Fruit fly (Drosophila melanogaster): ENCODE measurements around the gene Dus4.
A peak's percentile ranks its signal among the peaks of the same experiment; 100 is the strongest.

The Dus4 gene

DNA sequence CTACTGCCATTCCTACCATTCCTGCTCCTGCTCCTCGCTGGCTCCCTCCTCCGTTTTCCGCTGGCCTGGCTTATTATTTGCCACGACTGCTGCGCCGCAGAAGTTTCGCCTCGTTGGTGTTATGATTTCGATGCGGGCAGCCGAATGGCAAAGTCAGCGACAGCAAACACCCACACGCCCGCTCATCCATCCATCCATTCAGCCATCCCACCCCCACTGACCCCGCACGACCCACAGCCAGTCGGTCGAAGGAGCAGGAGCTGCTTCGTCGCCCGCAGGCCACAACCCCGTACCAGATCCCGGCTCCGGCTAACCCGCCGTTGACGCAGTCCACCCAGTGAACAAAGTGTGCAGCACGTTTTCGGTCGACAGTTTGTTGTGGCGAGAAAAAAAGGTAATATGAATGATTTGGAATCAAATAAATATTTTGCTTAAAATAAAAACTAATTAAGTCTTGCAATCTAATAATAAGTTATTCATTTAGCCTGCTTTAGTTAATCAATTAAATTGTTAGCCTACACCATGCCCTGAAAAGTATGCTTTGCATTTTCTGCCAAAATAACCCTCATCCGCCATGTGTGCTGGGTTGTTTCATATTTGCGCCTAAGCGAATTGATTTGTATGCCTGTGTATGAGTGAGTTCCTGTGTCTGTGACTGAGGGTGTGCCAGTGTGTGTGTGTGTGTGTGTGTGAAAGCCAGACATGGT lies 36.5 kb upstream of the Dus4 start (continued):
- TF ChIP-seq vfl (GFP tag; optimal IDR thresholded peaks at IDR 0.05) (no peak), ab (GFP tag; optimal IDR thresholded peaks at IDR 0.05) (no peak), Ravus (GFP tag; IDR thresholded peaks at IDR 0.05) (no peak), repo (GFP tag; optimal IDR thresholded peaks at IDR 0.05) (no peak), Jarid2 (GFP tag; optimal IDR thresholded peaks at IDR 0.05) (peak; percentile 28), HLH3B (GFP tag; IDR thresholded peaks at IDR 0.05) (peak; percentile 48; the same call in 1 of the 2 replicates), CG4404 (GFP tag; IDR thresholded peaks at IDR 0.05) (peak; percentile 32; the same call in 1 of the 2 replicates), B-H2 (GFP tag; optimal IDR thresholded peaks at IDR 0.05) (peak; percentile 70), eve (GFP tag; optimal IDR thresholded peaks at IDR 0.05) (no peak), Gug (GFP tag; IDR thresholded peaks at IDR 0.05) (peak; percentile 9; the same call in 1 of the 4 replicates), onecut (GFP tag; IDR thresholded peaks at IDR 0.05) (peak; percentile 33; the same call in 1 of the 2 replicates), ac (GFP tag; optimal IDR thresholded peaks at IDR 0.05) (no peak), CG13775 (GFP tag; optimal IDR thresholded peaks at IDR 0.05) (peak; percentile 30), tap (tag; optimal IDR thresholded peaks at IDR 0.05) (peak; percentile 41), CG6765 (GFP tag; optimal IDR thresholded peaks at IDR 0.05) (peak; percentile 52), CG15601 (tag; optimal IDR thresholded peaks at IDR 0.05) (peak; percentile 15), CG18262 (tag; optimal IDR thresholded peaks at IDR 0.05) (peak; percentile 51), CG17829 (tag; optimal IDR thresholded peaks at IDR 0.05) (peak; percentile 21), CG6254 (GFP tag; optimal IDR thresholded peaks at IDR 0.05) (no peak), CG10274 (GFP tag; optimal IDR thresholded peaks at IDR 0.05) (no peak), CG7745 (tag; optimal IDR thresholded peaks at IDR 0.05) (no peak), tx (GFP tag; optimal IDR thresholded peaks at IDR 0.05) (no peak), CG31441 (GFP tag; IDR thresholded peaks at IDR 0.05) (peak; percentile 64), esg (GFP tag; conservative IDR thresholded peaks at IDR 0.05) (0 out of 2 replicates have a peak, but pooled peaks have one; percentile 17), ewg (GFP tag; optimal IDR thresholded peaks at IDR 0.05) (peak; percentile 25), CG33213 (GFP tag; optimal IDR thresholded peaks at IDR 0.05) (no peak), Nf-YC (tag; optimal IDR thresholded peaks at IDR 0.05) (peak; percentile 51), Med (GFP tag) (peak; percentile 80), Chrac-16 (GFP tag; optimal IDR thresholded peaks at IDR 0.05) (peak; percentile 23), CG31224 (GFP tag; IDR thresholded peaks at IDR 0.05) (no peak), knrl (GFP tag; IDR thresholded peaks at IDR 0.05; ENCODE audit: partially characterized antibody) (no peak), Drgx (GFP tag; IDR thresholded peaks at IDR 0.05) (peak; percentile 26; the same call in 1 of the 2 replicates), Dref (GFP tag; IDR thresholded peaks at IDR 0.05) (no peak), ash1 (GFP tag; optimal IDR thresholded peaks at IDR 0.05) (peak; percentile 2), Dek (tag; optimal IDR thresholded peaks at IDR 0.05) (peak; percentile 58), HLH54F (GFP tag; optimal IDR thresholded peaks at IDR 0.05) (peak; percentile 52), bsh (GFP tag; optimal IDR thresholded peaks at IDR 0.05) (peak in 1 of 2 experiments; percentile 28), CG15514 (GFP tag; optimal IDR thresholded peaks at IDR 0.05) (peak; percentile 43), tll (GFP tag; optimal IDR thresholded peaks at IDR 0.05) (no peak), Dfd (GFP tag; optimal IDR thresholded peaks at IDR 0.05) (no peak), B-H1 (GFP tag; IDR thresholded peaks at IDR 0.05) (no peak), CG8290 (GFP tag; optimal IDR thresholded peaks at IDR 0.05) (no peak), CG8290 (tag; optimal IDR thresholded peaks at IDR 0.05) (peak in 1 of 2 experiments; percentile 52), D19B (GFP tag; optimal IDR thresholded peaks at IDR 0.05) (peak; percentile 39), tup (GFP tag; optimal IDR thresholded peaks at IDR 0.05) (peak; percentile 9), Nf-YB (GFP tag; optimal IDR thresholded peaks at IDR 0.05) (peak; percentile 14), hkb (optimal IDR thresholded peaks at IDR 0.05) (no peak), hkb (GFP tag; IDR thresholded peaks at IDR 0.05) (peak; percentile 49; the same call in 1 of the 2 replicates), Xbp1 (GFP tag; optimal IDR thresholded peaks at IDR 0.05) (peak; percentile 35)

All from whole organism, embryonic.